Fruit fly (Drosophila melanogaster): ENCODE measurements around the gene RPA2.

Gene RPA2

dm6 chr2L:20889857-20890606 is 35.9 kb downstream of the RPA2 start (continued):
- TF ChIP-seq gem (tag; optimal IDR thresholded peaks at IDR 0.05) (peak; percentile 61), CG34422 (GFP tag; IDR thresholded peaks at IDR 0.05) (0 out of 3 replicates have a peak, but pooled peaks have one; percentile 10), Atf3 (GFP tag; optimal IDR thresholded peaks at IDR 0.05) (peak; percentile 4), CG4424 (GFP tag; optimal IDR thresholded peaks at IDR 0.05) (peak; percentile 37), CG1233 (GFP tag; optimal IDR thresholded peaks at IDR 0.05) (no peak), pzg (GFP tag; optimal IDR thresholded peaks at IDR 0.05) (no peak), Hr51 (GFP tag; optimal IDR thresholded peaks at IDR 0.05) (peak in 1 of 2 experiments; percentile 50), run (tag; optimal IDR thresholded peaks at IDR 0.05) (peak; percentile 55), CG15269 (tag; optimal IDR thresholded peaks at IDR 0.05) (peak; percentile 55), ac (GFP tag; optimal IDR thresholded peaks at IDR 0.05) (no peak), h (optimal IDR thresholded peaks at IDR 0.05) (no peak), row (GFP tag; IDR thresholded peaks at IDR 0.05) (peak; percentile 32; the same call in 2 of the 3 replicates), stc (GFP tag; IDR thresholded peaks at IDR 0.05) (no peak; the same call in 1 of the 2 replicates), Neu2 (GFP tag; optimal IDR thresholded peaks at IDR 0.05; ENCODE audit: borderline replicate concordance) (no peak), CG12391 (tag; optimal IDR thresholded peaks at IDR 0.05) (peak; percentile 42), CG14965 (GFP tag; optimal IDR thresholded peaks at IDR 0.05; ENCODE audit: borderline replicate concordance) (no peak), CG18619 (GFP tag; optimal IDR thresholded peaks at IDR 0.05) (no peak), CG6813 (GFP tag; optimal IDR thresholded peaks at IDR 0.05) (no peak), otp (GFP tag; IDR thresholded peaks at IDR 0.05) (no peak), lov (optimal IDR thresholded peaks at IDR 0.05) (no peak), lov (GFP tag; IDR thresholded peaks at IDR 0.05) (no peak), Pdp1 (GFP tag; optimal IDR thresholded peaks at IDR 0.05) (peak; percentile 5 to 31), CG17361 (GFP tag; IDR thresholded peaks at IDR 0.05) (peak; percentile 61; the same call in 2 of the 3 replicates), yki (optimal IDR thresholded peaks at IDR 0.05) (no peak), CG17385 (GFP tag; optimal IDR thresholded peaks at IDR 0.05) (peak; percentile 14), oc (tag; optimal IDR thresholded peaks at IDR 0.05) (peak; percentile 73), CG10366 (GFP tag; IDR thresholded peaks at IDR 0.05) (peak; percentile 41; the same call in 1 of the 2 replicates), sna (GFP tag; IDR thresholded peaks at IDR 0.05; ENCODE audit: partially characterized antibody) (peak; percentile 69; the same call in 1 of the 2 replicates), knrl (GFP tag; IDR thresholded peaks at IDR 0.05; ENCODE audit: partially characterized antibody) (no peak), nerfin-2 (GFP tag; IDR thresholded peaks at IDR 0.05; ENCODE audit: partially characterized antibody) (no peak), Blimp-1 (GFP tag; optimal IDR thresholded peaks at IDR 0.05) (peak; percentile 35), wek (GFP tag; optimal IDR thresholded peaks at IDR 0.05) (no peak), CG13123 (GFP tag; optimal IDR thresholded peaks at IDR 0.05) (no peak), CG8765 (GFP tag; IDR thresholded peaks at IDR 0.05) (no peak), CG14710 (tag; optimal IDR thresholded peaks at IDR 0.05) (peak; percentile 36), zen (tag; optimal IDR thresholded peaks at IDR 0.05) (no peak), Myb (GFP tag; optimal IDR thresholded peaks at IDR 0.05) (no peak), sqz (GFP tag; optimal IDR thresholded peaks at IDR 0.05) (no peak), kni (GFP tag; optimal IDR thresholded peaks at IDR 0.05) (peak; percentile 57), cas (GFP tag; IDR thresholded peaks at IDR 0.05) (no peak), CG17829 (tag; optimal IDR thresholded peaks at IDR 0.05) (no peak), gro (GFP tag; optimal IDR thresholded peaks at IDR 0.05) (peak; percentile 14), NFAT (GFP tag; IDR thresholded peaks at IDR 0.05) (no peak), CG31224 (GFP tag; IDR thresholded peaks at IDR 0.05) (0 out of 2 replicates have a peak, but pooled peaks have one; percentile 11), D19A (tag; optimal IDR thresholded peaks at IDR 0.05) (peak; percentile 28), CG18011 (GFP tag; optimal IDR thresholded peaks at IDR 0.05) (no peak), Sin3A (optimal IDR thresholded peaks at IDR 0.05) (no peak), dpn (GFP tag; optimal IDR thresholded peaks at IDR 0.05) (peak; percentile 36 to 57), lmd (GFP tag; IDR thresholded peaks at IDR 0.05) (peak; percentile 35)
